Fruit fly (Drosophila melanogaster) Kc167 (cell line): ENCODE data around the gene CG32855.

Experiments used
- Myc ChIP-seq: fragments of >200 bp; optimal IDR thresholded peaks from 2 replicates; lab custom pipeline; 2017; ENCODE audit warnings: missing external identifiers
- insv ChIP-seq: fragments of >200 bp; optimal IDR thresholded peaks from 3 replicates; lab custom pipeline; 2018; ENCODE audit warnings: missing external identifiers
- psq ChIP-seq: fragments of >200 bp; optimal IDR thresholded peaks from 2 replicates; lab custom pipeline; 2017; ENCODE audit warnings: missing external identifiers

dm6 chr3R:16042137-16042899, 38.5 kb downstream of the CG32855 start:
- TF ChIP-seq psq (lab: Kevin White, UChicago) (no peak), Myc (lab: Kevin White, UChicago) (no peak), insv (lab: Kevin White, UChicago) (no peak)
